Fruit fly (Drosophila melanogaster) whole organism, pupa: ENCODE results near the gene nst.

Experiments
- CG15710 ChIP-seq: fragments of 200-800 bp; sonication (Bioruptor generic); optimal IDR thresholded peaks from 2 replicates; lab custom pipeline; 2018; ENCODE audit warnings: missing biosample characterization, mild to moderate bottlenecking, missing genetic modification characterization, moderate library complexity
- CG32121 ChIP-seq: fragments of 200-800 bp; sonication (Bioruptor generic); IDR thresholded peaks from 2 replicates; pipeline ENCODE4 v1.3.6; 2022; ENCODE audit warnings: missing biosample characterization, missing genetic modification characterization
- CG34367 ChIP-seq: fragments of 200-800 bp; sonication (Bioruptor generic); optimal IDR thresholded peaks from 2 replicates; lab custom pipeline; 2018; ENCODE audit warnings: missing biosample characterization, mild to moderate bottlenecking, missing genetic modification characterization
- CG8301 ChIP-seq: fragments of 200-800 bp; sonication (Bioruptor generic); optimal IDR thresholded peaks from 2 replicates; lab custom pipeline; 2018; ENCODE audit warnings: missing biosample characterization, mild to moderate bottlenecking, missing genetic modification characterization
- D1 ChIP-seq: fragments of 200-800 bp; sonication (Bioruptor generic); optimal IDR thresholded peaks from 2 replicates; lab custom pipeline; 2018; ENCODE audit warnings: missing biosample characterization, mild to moderate bottlenecking, missing genetic modification characterization, moderate library complexity
- Pif1A ChIP-seq: fragments of 200-800 bp; sonication (Bioruptor generic); optimal IDR thresholded peaks from 3 replicates; lab custom pipeline; 2016; ENCODE audit warnings: missing biosample characterization, missing genetic modification characterization
- Pif1B ChIP-seq: fragments of 200-800 bp; sonication (Bioruptor generic); optimal IDR thresholded peaks from 3 replicates; lab custom pipeline; 2016; ENCODE audit warnings: missing biosample characterization, missing genetic modification characterization
- gl ChIP-seq: fragments of 200-800 bp; sonication (Bioruptor generic); optimal IDR thresholded peaks from 2 replicates; lab custom pipeline; 2018; ENCODE audit warnings: missing biosample characterization, mild to moderate bottlenecking, missing genetic modification characterization

DNA sequence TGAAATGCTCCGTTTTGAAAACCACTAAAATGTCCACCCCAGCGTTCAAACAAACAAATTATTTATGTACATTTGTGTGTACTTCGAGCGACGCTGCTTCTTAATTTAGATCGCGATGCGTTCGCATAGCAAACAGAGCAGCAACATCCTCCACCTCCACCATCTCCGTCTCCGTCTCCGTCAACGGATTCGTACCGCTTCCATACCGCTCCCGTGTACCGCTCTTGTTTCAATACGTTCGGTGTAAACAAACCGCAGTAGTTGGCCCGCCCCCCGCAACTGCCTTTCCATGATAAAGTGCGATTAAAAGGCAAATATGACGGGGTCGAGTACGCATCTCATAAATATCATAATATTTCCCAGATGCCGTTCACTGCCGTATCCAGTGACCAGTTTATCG, 47.7 kb downstream of the nst start, which contains the start of gene CG33725:
- no peak for TF ChIP-seq Pif1B (GFP tag; lab: Kevin White, UChicago)
- TF ChIP-seq D1 (tag; lab: Kevin White, UChicago) = no peak
- TF ChIP-seq gl (tag; lab: Kevin White, UChicago) = no peak
- TF ChIP-seq CG8301 = no peak
- no peak for TF ChIP-seq CG15710 (tag; lab: Kevin White, UChicago)
- no peak for TF ChIP-seq CG34367
- no peak for TF ChIP-seq CG32121
- TF ChIP-seq Pif1A = no peak
